Worm (Caenorhabditis elegans): Measurements from ENCODE around the gene drl-1.
A peak's percentile ranks its signal among the peaks of the same experiment; 100 is the strongest.

The drl-1 gene

ce11 chrIV:379605-380004, 54.7 kb downstream of the drl-1 start:
- TF ChIP-seq nhr-76 (tag; optimal IDR thresholded peaks at IDR 0.05) (no peak), ceh-43 (GFP tag; optimal IDR thresholded peaks at IDR 0.05) (peak; percentile 7)

Measured in whole organism, mixed stage, embryonic.